Fruit fly (Drosophila melanogaster): ENCODE results near the gene Tbc1d8-9.

The Tbc1d8-9 gene

DNA sequence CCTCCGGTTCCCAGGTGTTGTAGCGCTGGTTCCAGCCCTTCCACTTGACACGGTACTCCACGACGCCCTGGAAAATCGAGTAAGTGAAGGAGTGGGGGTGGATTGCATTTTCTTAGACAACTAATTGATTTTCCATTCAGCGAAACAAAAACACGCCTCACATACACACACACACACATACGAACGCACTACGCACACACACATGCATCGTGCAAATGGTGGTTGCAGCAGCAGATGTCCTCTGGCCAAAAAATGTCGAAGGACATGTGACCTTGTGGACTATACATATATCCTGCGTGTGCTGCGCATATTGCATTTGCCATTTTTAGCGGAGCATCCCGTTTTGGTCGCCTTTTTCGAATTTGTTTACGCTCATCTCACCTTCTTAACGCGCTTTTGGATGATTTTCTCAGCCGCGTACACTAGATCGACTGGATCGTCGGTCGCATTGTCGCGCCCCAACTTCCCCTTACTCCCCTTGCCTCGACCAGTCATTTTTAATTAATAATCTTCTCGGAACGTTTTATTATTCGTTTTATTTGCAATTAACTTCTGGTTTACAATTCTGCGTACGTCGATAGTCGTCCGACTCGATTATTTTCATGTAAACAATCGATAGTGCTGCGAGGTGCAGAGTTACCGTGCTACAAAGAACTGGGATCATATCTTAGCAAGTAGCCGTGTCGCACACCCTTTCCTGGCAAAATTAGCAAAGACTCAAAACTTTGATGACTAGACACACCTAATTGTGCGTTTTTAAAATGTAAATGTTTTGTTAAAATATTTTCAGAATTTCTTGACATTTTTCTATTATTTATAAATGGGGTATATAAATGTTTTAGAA lies 25.9 kb downstream of the Tbc1d8-9 start, which contains the start of gene Pc (continued):
- TF ChIP-seq bigmax (GFP tag; optimal IDR thresholded peaks at IDR 0.05): no peak
- no peak for TF ChIP-seq Antp (GFP tag; optimal IDR thresholded peaks at IDR 0.05)
- TF ChIP-seq Aef1 (GFP tag; IDR thresholded peaks at IDR 0.05): no peak
- TF ChIP-seq CG4854 (GFP tag; optimal IDR thresholded peaks at IDR 0.05): peak; percentile 25
- no peak for TF ChIP-seq CG10543 (GFP tag; optimal IDR thresholded peaks at IDR 0.05)
- TF ChIP-seq CG10959 (GFP tag; IDR thresholded peaks at IDR 0.05): no peak
- no peak for TF ChIP-seq pb (GFP tag; optimal IDR thresholded peaks at IDR 0.05)
- no peak for TF ChIP-seq Chrac-16 (GFP tag; optimal IDR thresholded peaks at IDR 0.05)
- TF ChIP-seq gcm2 (GFP tag; optimal IDR thresholded peaks at IDR 0.05): no peak
- TF ChIP-seq CG13775 (GFP tag; optimal IDR thresholded peaks at IDR 0.05): no peak
- peak; percentile 39 for TF ChIP-seq pho (GFP tag; optimal IDR thresholded peaks at IDR 0.05)
- TF ChIP-seq Dip2 (GFP tag; IDR thresholded peaks at IDR 0.05): no peak
- no peak for TF ChIP-seq otp (GFP tag; IDR thresholded peaks at IDR 0.05)
- TF ChIP-seq Lpt (GFP tag; optimal IDR thresholded peaks at IDR 0.05): no peak
- TF ChIP-seq CG10209 (GFP tag; optimal IDR thresholded peaks at IDR 0.05): no peak
- no peak for TF ChIP-seq Bteb2 (GFP tag; optimal IDR thresholded peaks at IDR 0.05)
- TF ChIP-seq CG33213 (GFP tag; optimal IDR thresholded peaks at IDR 0.05): peak; percentile 78
- no peak for TF ChIP-seq CG12219 (GFP tag; optimal IDR thresholded peaks at IDR 0.05)
- TF ChIP-seq CG16813 (GFP tag; IDR thresholded peaks at IDR 0.05; ENCODE audit: partially characterized antibody): peak; percentile 88
- TF ChIP-seq Mes4 (GFP tag; optimal IDR thresholded peaks at IDR 0.05): no peak
- TF ChIP-seq slou (GFP tag; optimal IDR thresholded peaks at IDR 0.05): no peak
- TF ChIP-seq croc (GFP tag; conservative IDR thresholded peaks at IDR 0.05): no peak
- TF ChIP-seq wor (GFP tag; IDR thresholded peaks at IDR 0.05): no peak
- TF ChIP-seq unc-4 (GFP tag; IDR thresholded peaks at IDR 0.05; ENCODE audit: partially characterized antibody): peak; percentile 86
- peak; percentile 69 for TF ChIP-seq tna (GFP tag; IDR thresholded peaks at IDR 0.05; ENCODE audit: partially characterized antibody)
- TF ChIP-seq CG10565 (GFP tag; optimal IDR thresholded peaks at IDR 0.05): no peak
- TF ChIP-seq p53 (GFP tag; optimal IDR thresholded peaks at IDR 0.05): peak; percentile 59
- no peak for TF ChIP-seq PHDP (tag; optimal IDR thresholded peaks at IDR 0.05)
- peak; percentile 66 for TF ChIP-seq CHES-1-like (GFP tag; optimal IDR thresholded peaks at IDR 0.05)
- TF ChIP-seq pum (GFP tag; optimal IDR thresholded peaks at IDR 0.05): no peak
- peak; percentile 65 for TF ChIP-seq CG8478 (optimal IDR thresholded peaks at IDR 0.05)
- TF ChIP-seq B-H2 (GFP tag; optimal IDR thresholded peaks at IDR 0.05): peak; percentile 22
- TF ChIP-seq ken (GFP tag; IDR thresholded peaks at IDR 0.05): no peak
- no peak for TF ChIP-seq CG11696 (GFP tag; IDR thresholded peaks at IDR 0.05)
- TF ChIP-seq tap (tag; optimal IDR thresholded peaks at IDR 0.05): no peak
- TF ChIP-seq CG6765 (GFP tag; optimal IDR thresholded peaks at IDR 0.05): no peak
- peak; percentile 88 for TF ChIP-seq Ets97D (GFP tag; optimal IDR thresholded peaks at IDR 0.05)
- peak; percentile 44 for TF ChIP-seq Nf-YC (tag; optimal IDR thresholded peaks at IDR 0.05)
- no peak for TF ChIP-seq hth (optimal IDR thresholded peaks at IDR 0.05)
- no peak for TF ChIP-seq schlank (tag; optimal IDR thresholded peaks at IDR 0.05)
- TF ChIP-seq Trl (optimal IDR thresholded peaks at IDR 0.05): no peak
- TF ChIP-seq Trl (GFP tag; optimal IDR thresholded peaks at IDR 0.05): peak; percentile 13
- TF ChIP-seq CG3065 (GFP tag; optimal IDR thresholded peaks at IDR 0.05): no peak
- TF ChIP-seq CkIIα-i1 (GFP tag; IDR thresholded peaks at IDR 0.05): 0 out of 2 replicates have a peak, but pooled peaks have one; percentile 13
- TF ChIP-seq CG4820 (GFP tag; optimal IDR thresholded peaks at IDR 0.05): no peak
- TF ChIP-seq CG7786 (GFP tag; optimal IDR thresholded peaks at IDR 0.05): peak; percentile 5
- peak; percentile 5 for TF ChIP-seq CG7928 (GFP tag; optimal IDR thresholded peaks at IDR 0.05)
- TF ChIP-seq HmgD (GFP tag; optimal IDR thresholded peaks at IDR 0.05): peak; percentile 83
- no peak for TF ChIP-seq Oaz (GFP tag; IDR thresholded peaks at IDR 0.05)
- TF ChIP-seq Asciz (GFP tag; optimal IDR thresholded peaks at IDR 0.05): no peak
- TF ChIP-seq ro (GFP tag; IDR thresholded peaks at IDR 0.05): no peak
- TF ChIP-seq wdn (GFP tag; IDR thresholded peaks at IDR 0.05): peak; percentile 26; the same call in 1 of the 2 replicates
